Fruit fly (Drosophila melanogaster): ENCODE results near the gene Cyp305a1.

Gene Cyp305a1

DNA sequence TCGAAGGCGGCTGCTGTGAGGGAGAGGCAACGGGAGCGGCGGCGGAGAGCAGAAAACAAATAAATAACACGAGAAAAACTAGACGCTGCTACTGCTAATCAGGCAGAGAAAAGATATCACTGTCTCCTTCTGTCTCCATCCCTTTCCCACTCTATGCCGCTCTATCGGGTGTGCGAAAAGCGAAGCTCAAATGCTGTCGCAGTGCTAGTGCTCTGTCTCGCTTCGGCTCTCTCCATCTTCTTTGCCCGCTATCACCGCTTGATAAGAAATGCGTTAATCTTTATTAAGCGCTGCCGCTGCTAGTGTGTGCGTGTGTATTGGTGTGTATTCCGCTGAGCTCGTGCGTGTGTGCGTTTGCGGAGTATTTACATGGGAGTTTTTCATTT, 21.5 kb downstream of the Cyp305a1 start (continued):
- TF ChIP-seq yki (optimal IDR thresholded peaks at IDR 0.05) (no peak), CG1603 (tag; optimal IDR thresholded peaks at IDR 0.05) (no peak), CG3163 (GFP tag; optimal IDR thresholded peaks at IDR 0.05) (peak; percentile 21), zf30C (GFP tag; optimal IDR thresholded peaks at IDR 0.05) (no peak), BEAF-32 (GFP tag; optimal IDR thresholded peaks at IDR 0.05) (no peak), gcm (GFP tag; optimal IDR thresholded peaks at IDR 0.05) (peak; percentile 6), CG11456 (GFP tag; IDR thresholded peaks at IDR 0.05) (no peak), C15 (GFP tag; IDR thresholded peaks at IDR 0.05) (no peak), CG13775 (GFP tag; optimal IDR thresholded peaks at IDR 0.05) (no peak), CG12942 (GFP tag; optimal IDR thresholded peaks at IDR 0.05) (no peak), CG17328 (GFP tag; IDR thresholded peaks at IDR 0.05) (no peak), CG3838 (GFP tag; optimal IDR thresholded peaks at IDR 0.05) (no peak), kay (GFP tag; optimal IDR thresholded peaks at IDR 0.05) (no peak), danr (GFP tag; IDR thresholded peaks at IDR 0.05) (no peak), ham (GFP tag; IDR thresholded peaks at IDR 0.05) (no peak), pita (GFP tag; optimal IDR thresholded peaks at IDR 0.05) (no peak), CG7556 (GFP tag; optimal IDR thresholded peaks at IDR 0.05) (no peak), dmrt99B (tag; optimal IDR thresholded peaks at IDR 0.05) (no peak), ftz-f1 (GFP tag; optimal IDR thresholded peaks at IDR 0.05) (peak; percentile 45), CG6683 (GFP tag; optimal IDR thresholded peaks at IDR 0.05) (no peak), dpn (GFP tag; optimal IDR thresholded peaks at IDR 0.05) (no peak), CG31441 (GFP tag; IDR thresholded peaks at IDR 0.05) (no peak), CG9437 (GFP tag; optimal IDR thresholded peaks at IDR 0.05) (no peak), btn (GFP tag; optimal IDR thresholded peaks at IDR 0.05) (no peak), CG7928 (GFP tag; optimal IDR thresholded peaks at IDR 0.05) (no peak), otp (GFP tag; IDR thresholded peaks at IDR 0.05) (peak; percentile 73), ERR (GFP tag; optimal IDR thresholded peaks at IDR 0.05) (no peak), onecut (GFP tag; IDR thresholded peaks at IDR 0.05) (no peak), CG14860 (GFP tag; IDR thresholded peaks at IDR 0.05; ENCODE audit: partially characterized antibody) (no peak), disco-r (GFP tag; optimal IDR thresholded peaks at IDR 0.05) (no peak), dimm (GFP tag; IDR thresholded peaks at IDR 0.05) (no peak), CG32772 (GFP tag; IDR thresholded peaks at IDR 0.05) (no peak), Taf1 (GFP tag; IDR thresholded peaks at IDR 0.05) (no peak), CG11560 (tag; IDR thresholded peaks at IDR 0.05) (no peak), dan (GFP tag; IDR thresholded peaks at IDR 0.05) (no peak), CG16779 (GFP tag; IDR thresholded peaks at IDR 0.05) (no peak), vvl (GFP tag; IDR thresholded peaks at IDR 0.05) (peak; percentile 61; the same call in 1 of the 2 replicates), cas (GFP tag; IDR thresholded peaks at IDR 0.05) (no peak), row (GFP tag; IDR thresholded peaks at IDR 0.05) (no peak), CG6791 (GFP tag; IDR thresholded peaks at IDR 0.05; ENCODE audit: partially characterized antibody) (no peak), prd (optimal IDR thresholded peaks at IDR 0.05) (no peak), prd (GFP tag; IDR thresholded peaks at IDR 0.05) (no peak), p53 (GFP tag; optimal IDR thresholded peaks at IDR 0.05) (no peak), CG9817 (tag; optimal IDR thresholded peaks at IDR 0.05) (no peak), klu (GFP tag; IDR thresholded peaks at IDR 0.05) (no peak), CG13624 (GFP tag; optimal IDR thresholded peaks at IDR 0.05) (no peak), PHDP (tag; optimal IDR thresholded peaks at IDR 0.05) (no peak), E2f1 (GFP tag; IDR thresholded peaks at IDR 0.05) (0 out of 2 replicates have a peak, but pooled peaks have one; percentile 4), ap (GFP tag; IDR thresholded peaks at IDR 0.05) (no peak), CG10274 (GFP tag; optimal IDR thresholded peaks at IDR 0.05) (no peak), BtbVII (GFP tag; optimal IDR thresholded peaks at IDR 0.05) (peak; percentile 35), sug (tag; optimal IDR thresholded peaks at IDR 0.05) (peak; percentile 63), ATbp (GFP tag; optimal IDR thresholded peaks at IDR 0.05) (peak; percentile 5)
